Worm (Caenorhabditis elegans) whole organism, L2 larva: ENCODE data around the gene exos-1.

Experiments used
- F13H6.1 ChIP-seq: sonication (generic microtip); optimal IDR thresholded peaks from 2 replicates; lab custom pipeline; 2016; ENCODE audit warnings: missing genetic modification characterization, missing compliant biosample characterization
- blmp-1 ChIP-seq: sonication (generic microtip); optimal IDR thresholded peaks from 2 replicates; lab custom pipeline; 2017; ENCODE audit warnings: missing genetic modification characterization, mild to moderate bottlenecking, missing compliant biosample characterization, antibody characterized with exemption, moderate library complexity; ENCODE audit not compliant: insufficient read depth
- crh-2 ChIP-seq: sonication (generic microtip); optimal IDR thresholded peaks from 2 replicates; lab custom pipeline; 2017; ENCODE audit warnings: missing biosample characterization, missing genetic modification characterization
- dmd-4 ChIP-seq: sonication (generic microtip); optimal IDR thresholded peaks from 2 replicates; lab custom pipeline; 2017; ENCODE audit warnings: missing biosample characterization, missing genetic modification characterization
- fos-1 ChIP-seq: fragments of 150-350 bp; optimal IDR thresholded peaks from 2 replicates; lab custom pipeline; 2014; ENCODE audit warnings: missing biosample characterization, missing genetic modification characterization
- lsy-2 ChIP-seq, 2 experiments: fragments of 150-350 bp in 1 of 2; sonication (generic microtip) in 1 of 2; optimal IDR thresholded peaks; 2 replicates each; lab custom pipeline; 2014 to 2017; ENCODE audit warnings: missing biosample characterization in 2 of 2, missing genetic modification characterization in 2 of 2
- nhr-25 ChIP-seq: fragments of 150-350 bp; sonication (generic microtip); optimal IDR thresholded peaks from 3 replicates; lab custom pipeline; 2014; ENCODE audit warnings: missing biosample characterization, missing genetic modification characterization
- sma-9 ChIP-seq, 2 experiments: fragments of 150-350 bp in 1 of 2; sonication (generic microtip) in 1 of 2; optimal IDR thresholded peaks; 2 replicates each; lab custom pipeline; 2014 to 2016; ENCODE audit warnings: missing genetic modification characterization in 2 of 2, mild to moderate bottlenecking in 1 of 2, missing biosample characterization in 1 of 2, missing compliant biosample characterization in 1 of 2, missing genetic modification reagents in 1 of 2, moderate library complexity in 1 of 2

exos-1 gene

DNA sequence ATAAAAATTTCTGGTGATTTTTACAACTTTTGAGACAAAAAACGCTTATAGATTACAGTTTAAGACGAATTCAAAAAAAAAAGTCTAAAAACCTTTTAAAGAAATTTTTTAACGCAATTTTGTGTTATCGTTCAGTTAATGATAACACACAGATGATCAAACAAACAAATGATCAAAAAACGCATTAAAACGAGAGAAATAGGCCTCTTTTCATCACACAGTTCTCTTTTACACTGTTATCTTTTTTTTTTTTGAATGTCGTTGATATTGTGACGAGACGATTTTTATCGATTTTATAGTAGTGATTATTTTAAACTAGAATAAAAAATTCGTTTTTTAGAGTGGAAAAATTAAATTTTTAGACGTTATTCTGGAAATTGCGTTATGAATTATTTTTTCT lies 50.9 kb downstream of the exos-1 start:
- TF ChIP-seq fos-1 (tag; lab: Kevin White, UChicago) (peak; percentile 86), sma-9 (GFP tag; optimal IDR thresholded peaks at IDR 0.05; lab: Kevin White, UChicago) (peak; percentile 46), sma-9 (tag; optimal IDR thresholded peaks at IDR 0.05; lab: Kevin White, UChicago) (no peak), F13H6.1 (tag; lab: Kevin White, UChicago) (no peak), nhr-25 (peak; percentile 3), blmp-1 (tag; lab: Kevin White, UChicago) (peak; percentile 10), crh-2 (tag; lab: Kevin White, UChicago) (peak; percentile 51), dmd-4 (no peak), lsy-2 (tag; optimal IDR thresholded peaks at IDR 0.05; lab: Kevin White, UChicago) (no peak)
